Worm (Caenorhabditis elegans): ENCODE measurements around the gene hpo-9.

ce11 chrV:7234726-7235125 is 2.2 kb downstream of the hpo-9 start, which contains the start of gene C05C8.5:
- TF ChIP-seq ztf-4 (tag; optimal IDR thresholded peaks at IDR 0.05) (no peak), nhr-237 (tag; optimal IDR thresholded peaks at IDR 0.05) (no peak), zag-1 (tag; optimal IDR thresholded peaks at IDR 0.05) (no peak), lin-39 (tag; optimal IDR thresholded peaks at IDR 0.05) (no peak), ceh-82 (tag; optimal IDR thresholded peaks at IDR 0.05) (no peak), skn-1 (tag; optimal IDR thresholded peaks at IDR 0.05) (no peak), nhr-11 (tag; optimal IDR thresholded peaks at IDR 0.05) (no peak), elt-3 (tag; optimal IDR thresholded peaks at IDR 0.05) (no peak)

Measured in whole organism, L2 larva.